Fruit fly (Drosophila melanogaster): Measurements from ENCODE around the gene CG13607.

DNA sequence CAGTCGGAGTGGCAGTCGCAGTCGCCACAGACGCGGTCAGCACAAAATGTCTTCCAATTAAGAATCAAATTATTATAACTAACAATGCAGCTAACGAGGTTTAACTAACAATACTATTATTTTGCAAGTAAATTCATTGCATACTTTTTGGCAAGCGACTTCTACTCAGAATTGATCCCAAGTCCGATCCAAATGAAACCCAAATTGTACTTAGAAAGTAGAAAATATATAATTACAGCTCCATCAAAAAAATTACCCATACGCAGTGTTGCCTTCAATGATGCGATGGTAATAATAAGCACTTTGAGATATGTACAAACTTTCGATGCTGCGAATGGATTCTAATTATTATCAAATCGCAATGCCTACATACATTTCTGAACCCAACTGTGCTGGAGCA lies 27.7 kb upstream of the CG13607 start:
- TF ChIP-seq psq (optimal IDR thresholded peaks at IDR 0.05): no peak
- no peak for TF ChIP-seq Myc (optimal IDR thresholded peaks at IDR 0.05)

Measured in Kc167 (cell line).